Fruit fly (Drosophila melanogaster) whole organism, adult: Measurements from ENCODE around the gene CG2604.

ENCODE experiments used
- CG11617 ChIP-seq: fragments of 200-800 bp; sonication (Bioruptor generic); optimal IDR thresholded peaks from 2 replicates; lab custom pipeline; 2017; ENCODE audit warnings: mild to moderate bottlenecking, missing biosample characterization, missing genetic modification reagents, missing genetic modification characterization
- CG12768 ChIP-seq: fragments of 200-800 bp; sonication (Bioruptor generic); optimal IDR thresholded peaks from 2 replicates; lab custom pipeline; 2017; ENCODE audit warnings: missing biosample characterization, missing genetic modification characterization, mild to moderate bottlenecking, moderate library complexity, missing genetic modification reagents
- CG14711 ChIP-seq: fragments of 200-800 bp; sonication (Bioruptor generic); optimal IDR thresholded peaks from 2 replicates; lab custom pipeline; 2018; ENCODE audit warnings: missing biosample characterization, mild to moderate bottlenecking, missing genetic modification characterization, moderate library complexity
- CG1620 ChIP-seq: fragments of 200-800 bp; sonication (Bioruptor generic); optimal IDR thresholded peaks from 2 replicates; lab custom pipeline; 2016; ENCODE audit warnings: missing biosample characterization, missing genetic modification characterization
- CG33017 ChIP-seq: fragments of 200-800 bp; sonication (Bioruptor generic); optimal IDR thresholded peaks from 2 replicates; lab custom pipeline; 2018; ENCODE audit warnings: missing biosample characterization, mild to moderate bottlenecking, missing genetic modification characterization, moderate library complexity
- CG5204 ChIP-seq: fragments of 200-800 bp; sonication (Bioruptor generic); optimal IDR thresholded peaks from 2 replicates; lab custom pipeline; 2016; ENCODE audit warnings: missing biosample characterization, missing genetic modification characterization
- CG7045 ChIP-seq: fragments of 200-800 bp; sonication (Bioruptor generic); optimal IDR thresholded peaks from 2 replicates; lab custom pipeline; 2017; ENCODE audit warnings: missing biosample characterization, mild to moderate bottlenecking, missing genetic modification characterization
- CG7101 ChIP-seq: fragments of 200-800 bp; sonication (Bioruptor generic); optimal IDR thresholded peaks from 2 replicates; lab custom pipeline; 2018; ENCODE audit warnings: missing biosample characterization, mild to moderate bottlenecking, missing genetic modification characterization, moderate library complexity
- Clk ChIP-seq: fragments of 200-800 bp; sonication (Bioruptor generic); optimal IDR thresholded peaks from 2 replicates; lab custom pipeline; 2017; ENCODE audit warnings: missing biosample characterization, missing genetic modification characterization
- Crg-1 ChIP-seq: fragments of 200-800 bp; sonication (Bioruptor generic); optimal IDR thresholded peaks from 2 replicates; lab custom pipeline; 2016; ENCODE audit warnings: missing biosample characterization, missing genetic modification characterization
- Hr96 ChIP-seq: fragments of 200-800 bp; sonication (Bioruptor generic); optimal IDR thresholded peaks from 2 replicates; lab custom pipeline; 2016; ENCODE audit warnings: missing biosample characterization, missing genetic modification characterization
- Mnt ChIP-seq: fragments of 200-800 bp; sonication (Bioruptor generic); optimal IDR thresholded peaks from 2 replicates; lab custom pipeline; 2016; ENCODE audit warnings: missing biosample characterization, mild to moderate bottlenecking, missing genetic modification characterization
- bab1 ChIP-seq: fragments of 200-800 bp; sonication (Bioruptor generic); optimal IDR thresholded peaks from 3 replicates; lab custom pipeline; 2019; ENCODE audit warnings: missing biosample characterization, mild to moderate bottlenecking, missing genetic modification characterization, moderate library complexity
- cic ChIP-seq: fragments of 200-800 bp; sonication (Bioruptor generic); optimal IDR thresholded peaks from 2 replicates; lab custom pipeline; 2017; ENCODE audit warnings: missing biosample characterization, mild to moderate bottlenecking, missing genetic modification characterization, moderate library complexity
- cnc ChIP-seq, 2 experiments: fragments of >200 bp; optimal IDR thresholded peaks; 2 replicates each; lab custom pipeline; 2017
- kay ChIP-seq: fragments of 200-800 bp; sonication (Bioruptor generic); peaks from one replicate; lab custom pipeline; 2016; ENCODE audit warnings: missing biosample characterization, missing genetic modification characterization, borderline replicate concordance
- ovo ChIP-seq: fragments of 200-800 bp; sonication (Bioruptor generic); optimal IDR thresholded peaks from 2 replicates; lab custom pipeline; 2016; ENCODE audit warnings: missing biosample characterization, missing genetic modification characterization
- pad ChIP-seq: fragments of 200-800 bp; sonication (Bioruptor generic); optimal IDR thresholded peaks from 3 replicates; lab custom pipeline; 2017; ENCODE audit warnings: missing biosample characterization, missing genetic modification characterization, mild to moderate bottlenecking, moderate library complexity, missing genetic modification reagents
- tj ChIP-seq: fragments of 200-800 bp; sonication (Bioruptor generic); optimal IDR thresholded peaks from 3 replicates; lab custom pipeline; 2017; ENCODE audit warnings: missing biosample characterization, mild to moderate bottlenecking, missing genetic modification characterization, moderate library complexity
- toe ChIP-seq: fragments of 200-800 bp; sonication (Bioruptor generic); optimal IDR thresholded peaks from 2 replicates; lab custom pipeline; 2016; ENCODE audit warnings: missing biosample characterization, missing genetic modification characterization

CG2604 gene

dm6 chr3R:5223135-5223534 lies at the start of gene CG2604:
TSS of gene CG2604 (minus strand) at chr3R:5223365.
- peak; percentile 29 for TF ChIP-seq tj
- peak; percentile 12 for TF ChIP-seq CG14711
- no peak for TF ChIP-seq Clk (GFP tag; lab: Kevin White, UChicago)
- peak; percentile 14 for TF ChIP-seq bab1 (GFP tag; lab: Kevin White, UChicago)
- no peak for TF ChIP-seq CG7101
- peak; percentile 83 for TF ChIP-seq CG12768 (GFP tag; lab: Kevin White, UChicago)
- peak; percentile 1 for TF ChIP-seq CG11617 (GFP tag; lab: Kevin White, UChicago)
- TF ChIP-seq CG7045 (GFP tag; lab: Kevin White, UChicago): no peak
- peak; percentile 28 for TF ChIP-seq CG33017 (tag; lab: Kevin White, UChicago)
- TF ChIP-seq Hr96: no peak
- TF ChIP-seq CG1620: peak; percentile 32
- peak; percentile 71 for TF ChIP-seq toe (GFP tag; lab: Kevin White, UChicago)
- TF ChIP-seq Crg-1 (GFP tag; lab: Kevin White, UChicago): no peak
- TF ChIP-seq cic: peak; percentile 62
- TF ChIP-seq ovo (GFP tag; lab: Kevin White, UChicago): no peak
- TF ChIP-seq Mnt (GFP tag; lab: Kevin White, UChicago): peak; percentile 84
- TF ChIP-seq pad (GFP tag; lab: Kevin White, UChicago): peak; percentile 25
- TF ChIP-seq kay: no peak
- TF ChIP-seq cnc (optimal IDR thresholded peaks at IDR 0.05; lab: Kevin White, UChicago): no peak

DNA sequence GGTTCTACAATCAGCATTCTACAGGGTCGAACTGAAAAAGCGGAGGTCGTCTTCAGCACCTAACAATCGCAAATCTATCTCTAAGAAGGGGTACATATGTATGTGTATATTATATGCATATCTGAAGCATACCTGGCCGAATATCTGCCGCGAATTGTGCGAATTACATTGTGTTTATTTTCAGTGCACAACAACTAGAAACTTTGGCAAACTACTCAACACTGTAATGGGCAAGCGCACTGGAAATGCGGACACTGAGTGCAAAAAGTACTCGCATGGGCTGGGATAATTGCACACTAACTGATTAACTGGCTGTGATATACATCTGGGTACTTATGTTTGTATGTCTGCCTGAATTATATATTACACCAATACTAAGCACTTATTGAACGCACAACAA lies 47.6 kb upstream of the CG2604 start:
- TF ChIP-seq Hr96 (no peak), CG5204 (GFP tag; lab: Kevin White, UChicago) (no peak), CG14711 (peak; percentile 16), Mnt (GFP tag; lab: Kevin White, UChicago) (peak; percentile 58), Clk (GFP tag; lab: Kevin White, UChicago) (peak; percentile 37), cnc (optimal IDR thresholded peaks at IDR 0.05; lab: Kevin White, UChicago) (no peak), Crg-1 (GFP tag; lab: Kevin White, UChicago) (peak; percentile 62), toe (GFP tag; lab: Kevin White, UChicago) (no peak), CG11617 (GFP tag; lab: Kevin White, UChicago) (peak; percentile 29), tj (peak; percentile 43), cic (peak; percentile 38), pad (GFP tag; lab: Kevin White, UChicago) (peak; percentile 67), CG7101 (peak; percentile 66), CG1620 (peak; percentile 67), CG12768 (GFP tag; lab: Kevin White, UChicago) (peak; percentile 73), CG33017 (tag; lab: Kevin White, UChicago) (peak; percentile 42), bab1 (GFP tag; lab: Kevin White, UChicago) (peak; percentile 13), CG7045 (GFP tag; lab: Kevin White, UChicago) (peak; percentile 32)

- TF ChIP-seq Hr96: no peak
- no peak for TF ChIP-seq CG33017 (tag; lab: Kevin White, UChicago)
- peak; percentile 87 for TF ChIP-seq kay
- peak; percentile 3 for TF ChIP-seq bab1 (GFP tag; lab: Kevin White, UChicago)
These were observed 45.3 kb upstream of the CG2604 start for dm6 chr3R:5268495-5268894.

DNA sequence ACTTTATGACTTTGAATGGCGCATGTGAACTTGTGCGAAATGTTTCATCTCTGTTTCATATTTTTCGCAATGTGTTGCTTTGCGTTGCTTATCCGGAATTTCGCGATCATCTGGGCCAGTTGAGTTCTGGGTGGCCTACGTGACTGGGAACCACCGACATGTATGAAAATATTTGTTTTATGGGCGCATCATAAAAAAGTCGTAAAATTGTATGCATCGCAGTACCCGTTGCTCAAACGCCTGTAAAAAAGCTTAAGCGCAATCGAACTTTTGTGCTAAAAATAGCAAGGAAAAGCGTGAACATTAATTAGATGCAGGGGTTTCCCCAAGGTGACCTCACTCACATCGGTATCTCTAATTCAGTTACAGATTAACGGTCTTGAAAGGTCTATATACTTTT lies 43.1 kb upstream of the CG2604 start:
- TF ChIP-seq CG5204 (GFP tag; lab: Kevin White, UChicago) (no peak), CG11617 (GFP tag; lab: Kevin White, UChicago) (no peak), kay (no peak), CG33017 (tag; lab: Kevin White, UChicago) (no peak), bab1 (GFP tag; lab: Kevin White, UChicago) (no peak), Crg-1 (GFP tag; lab: Kevin White, UChicago) (no peak), CG7101 (no peak), Mnt (GFP tag; lab: Kevin White, UChicago) (no peak), pad (GFP tag; lab: Kevin White, UChicago) (no peak), Clk (GFP tag; lab: Kevin White, UChicago) (no peak)

DNA sequence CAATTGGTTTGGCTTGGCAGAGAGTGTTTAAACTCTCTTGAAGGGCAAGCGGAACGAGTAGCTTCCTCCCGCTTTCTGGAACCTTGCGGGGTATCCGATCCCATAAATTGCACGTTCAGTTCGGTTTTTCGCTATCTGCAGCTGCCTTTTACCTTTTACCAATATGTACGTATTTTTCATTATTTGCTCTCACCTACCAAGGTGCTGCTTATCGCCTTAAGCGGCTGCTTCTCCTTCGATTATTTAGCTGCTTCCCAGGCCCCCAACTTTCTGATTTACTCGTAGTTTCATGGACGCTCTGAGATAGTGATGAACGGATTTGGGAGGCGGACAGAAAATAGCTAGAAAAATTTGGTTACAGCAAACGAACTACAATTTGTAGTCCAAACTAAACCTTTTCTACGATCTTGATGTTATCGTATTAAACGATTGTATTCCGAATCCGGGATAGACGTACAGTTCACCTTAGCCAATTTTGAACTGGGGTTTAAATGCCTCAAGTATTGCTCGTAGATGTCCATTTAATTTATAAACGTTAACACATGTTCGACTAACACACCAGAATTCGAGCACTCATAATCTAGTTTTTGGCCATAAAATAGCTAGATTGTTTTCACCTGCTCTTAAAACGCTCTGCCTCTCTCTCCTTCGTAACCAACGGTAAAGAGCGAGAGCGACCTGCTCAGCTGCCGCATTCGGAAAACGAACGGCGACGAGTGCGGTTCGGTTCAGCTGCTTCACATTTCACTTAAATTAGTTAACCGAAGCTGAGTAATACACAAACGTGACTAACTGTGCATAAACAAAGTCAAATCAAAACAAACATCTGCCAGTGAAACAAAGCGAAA lies 41.3 kb upstream of the CG2604 start:
- TF ChIP-seq CG11617 (GFP tag; lab: Kevin White, UChicago) (peak; percentile 72), toe (GFP tag; lab: Kevin White, UChicago) (peak; percentile 18), CG1620 (peak; percentile 29), Hr96 (peak; percentile 66), pad (GFP tag; lab: Kevin White, UChicago) (peak; percentile 95), CG12768 (GFP tag; lab: Kevin White, UChicago) (peak; percentile 27), cic (peak; percentile 77), ovo (GFP tag; lab: Kevin White, UChicago) (peak; percentile 75), kay (peak; percentile 83), CG7101 (peak; percentile 39), CG14711 (peak; percentile 1), CG33017 (tag; lab: Kevin White, UChicago) (peak; percentile 22), Crg-1 (GFP tag; lab: Kevin White, UChicago) (no peak), cnc (optimal IDR thresholded peaks at IDR 0.05; lab: Kevin White, UChicago) (no peak), CG5204 (GFP tag; lab: Kevin White, UChicago) (no peak), bab1 (GFP tag; lab: Kevin White, UChicago) (peak; percentile 23), Mnt (GFP tag; lab: Kevin White, UChicago) (peak; percentile 52), tj (peak; percentile 12), CG7045 (GFP tag; lab: Kevin White, UChicago) (no peak), Clk (GFP tag; lab: Kevin White, UChicago) (no peak)
